Fruit fly (Drosophila melanogaster) whole organism, wandering third instar larva: ENCODE data around the gene Kul.

Source experiments
- Abd-B ChIP-seq: fragments of >200 bp; optimal IDR thresholded peaks from 2 replicates; lab custom pipeline; 2017; ENCODE audit warnings: missing biosample characterization, missing genetic modification characterization
- CG32264 ChIP-seq: fragments of 200-800 bp; sonication (Bioruptor generic); optimal IDR thresholded peaks from 2 replicates; lab custom pipeline; 2016; ENCODE audit warnings: missing biosample characterization, missing genetic modification characterization
- CG9705 ChIP-seq: fragments of 200-800 bp; sonication (Bioruptor generic); optimal IDR thresholded peaks from 2 replicates; lab custom pipeline; 2018; ENCODE audit warnings: missing biosample characterization, mild to moderate bottlenecking, missing genetic modification characterization
- CrebA ChIP-seq: fragments of 200-800 bp; sonication (Bioruptor generic); optimal IDR thresholded peaks from 2 replicates; lab custom pipeline; 2016; ENCODE audit warnings: missing biosample characterization, mild to moderate bottlenecking, missing genetic modification characterization, borderline replicate concordance
- Dfd ChIP-seq: fragments of >200 bp; optimal IDR thresholded peaks from 2 replicates; lab custom pipeline; 2017; ENCODE audit warnings: missing biosample characterization, missing genetic modification characterization
- Dif ChIP-seq: fragments of 200-275, 200-300 bp; sonication (Bioruptor generic); optimal IDR thresholded peaks from 2 replicates; lab custom pipeline; 2018; ENCODE audit warnings: missing biosample characterization, missing genetic modification characterization; ENCODE audit not compliant: partially characterized antibody
- GATAd ChIP-seq: sonication (Bioruptor generic); optimal IDR thresholded peaks from 2 replicates; lab custom pipeline; 2016; ENCODE audit warnings: missing biosample characterization, missing genetic modification characterization
- HLH106 ChIP-seq: fragments of 200-800 bp; optimal IDR thresholded peaks from 3 replicates; lab custom pipeline; 2019; ENCODE audit warnings: missing biosample characterization, mild to moderate bottlenecking, missing genetic modification characterization, moderate library complexity
- Hnf4 ChIP-seq: fragments of 200-800 bp; sonication (Bioruptor generic); optimal IDR thresholded peaks from 2 replicates; lab custom pipeline; 2016; ENCODE audit warnings: missing biosample characterization, mild to moderate bottlenecking, missing genetic modification characterization
- Hr78 ChIP-seq: fragments of >200 bp; optimal IDR thresholded peaks from 2 replicates; lab custom pipeline; 2017; ENCODE audit warnings: missing biosample characterization, missing genetic modification characterization
- Hr83 ChIP-seq: fragments of 200-300 bp; sonication (Bioruptor generic); optimal IDR thresholded peaks from 2 replicates; lab custom pipeline; 2016; ENCODE audit warnings: missing biosample characterization, mild to moderate bottlenecking, missing genetic modification characterization, moderate library complexity; ENCODE audit not compliant: poor library complexity, severe bottlenecking
- Jra ChIP-seq: sonication (Bioruptor generic); optimal IDR thresholded peaks from 2 replicates; lab custom pipeline; 2016; ENCODE audit warnings: missing biosample characterization, missing genetic modification characterization
- Mio ChIP-seq: sonication (Bioruptor generic); optimal IDR thresholded peaks from 2 replicates; lab custom pipeline; 2016; ENCODE audit warnings: missing biosample characterization, missing genetic modification characterization
- Myc ChIP-seq: fragments of >200 bp; optimal IDR thresholded peaks from 2 replicates; lab custom pipeline; 2017
- N ChIP-seq: fragments of >200 bp; optimal IDR thresholded peaks from 2 replicates; lab custom pipeline; 2018; ENCODE audit warnings: missing biosample characterization, missing external identifiers, missing genetic modification characterization
- OdsH ChIP-seq: fragments of 200-800 bp; sonication (Bioruptor generic); optimal IDR thresholded peaks from 2 replicates; lab custom pipeline; 2016; ENCODE audit warnings: missing biosample characterization, mild to moderate bottlenecking, missing genetic modification characterization
- Rel ChIP-seq, 2 experiments: fragments of 200-800 bp; sonication (Bioruptor generic) in 1 of 2; optimal IDR thresholded peaks; 2 replicates in 1 of 2; 3 replicates in 1 of 2; lab custom pipeline; 2016 to 2019; ENCODE audit warnings: mild to moderate bottlenecking in 2 of 2, missing biosample characterization in 2 of 2, missing genetic modification characterization in 2 of 2, moderate library complexity in 1 of 2
- Sp1 ChIP-seq: fragments of 200-800 bp; sonication (Bioruptor generic); optimal IDR thresholded peaks from 3 replicates; lab custom pipeline; 2019; ENCODE audit warnings: missing biosample characterization, mild to moderate bottlenecking, missing genetic modification characterization, moderate library complexity
- Vsx2 ChIP-seq: fragments of 200-300, 225-300 bp; sonication (Bioruptor generic); optimal IDR thresholded peaks from 2 replicates; lab custom pipeline; 2018; ENCODE audit warnings: missing biosample characterization, missing genetic modification characterization; ENCODE audit not compliant: partially characterized antibody
- br ChIP-seq: fragments of 200-800 bp; sonication (Bioruptor generic); optimal IDR thresholded peaks from 2 replicates; lab custom pipeline; 2016; ENCODE audit warnings: missing biosample characterization, missing genetic modification characterization
- brk ChIP-seq: fragments of 200-800 bp; sonication (Bioruptor generic); optimal IDR thresholded peaks from 2 replicates; lab custom pipeline; 2016; ENCODE audit warnings: missing biosample characterization, mild to moderate bottlenecking, missing genetic modification characterization
- dl ChIP-seq, 2 experiments: fragments of 175-275, 200-275 bp in 1 of 2; fragments of 200-275 bp in 1 of 2; sonication (Bioruptor generic); optimal IDR thresholded peaks; lab custom pipeline; 2018; ENCODE audit warnings: mild to moderate bottlenecking in 2 of 2, missing biosample characterization in 2 of 2, missing genetic modification characterization in 2 of 2, moderate library complexity in 2 of 2; ENCODE audit not compliant: partially characterized antibody in 2 of 2, insufficient read depth in 1 of 2
- dmrt93B ChIP-seq: fragments of 200-800 bp; sonication (Bioruptor generic); optimal IDR thresholded peaks from 2 replicates; lab custom pipeline; 2018; ENCODE audit warnings: missing biosample characterization, mild to moderate bottlenecking, missing genetic modification characterization
- dsf ChIP-seq: sonication (Bioruptor generic); optimal IDR thresholded peaks from 2 replicates; lab custom pipeline; 2016; ENCODE audit warnings: missing biosample characterization, missing genetic modification characterization, borderline replicate concordance
- ey ChIP-seq: fragments of 200-800 bp; sonication (Bioruptor generic); optimal IDR thresholded peaks from 2 replicates; lab custom pipeline; 2016; ENCODE audit warnings: missing biosample characterization, missing genetic modification characterization
- foxo ChIP-seq, 2 experiments: fragments of 200-800 bp; sonication (Bioruptor generic); optimal IDR thresholded peaks; 2 replicates in 1 of 2; 3 replicates in 1 of 2; lab custom pipeline; 2016 to 2017; ENCODE audit warnings: missing biosample characterization in 2 of 2, missing genetic modification characterization in 2 of 2
- fru ChIP-seq: fragments of 200-800 bp; sonication (Bioruptor generic); optimal IDR thresholded peaks from 3 replicates; lab custom pipeline; 2016; ENCODE audit warnings: missing biosample characterization, mild to moderate bottlenecking, missing genetic modification characterization
- h ChIP-seq: fragments of 200-800 bp; sonication (Bioruptor generic); optimal IDR thresholded peaks from 3 replicates; lab custom pipeline; 2016; ENCODE audit warnings: missing biosample characterization, mild to moderate bottlenecking, missing genetic modification characterization
- jim ChIP-seq: fragments of 175-275, 200-325 bp; sonication (Bioruptor generic); optimal IDR thresholded peaks from 2 replicates; lab custom pipeline; 2016; ENCODE audit warnings: missing biosample characterization, mild to moderate bottlenecking, missing genetic modification characterization
- lola ChIP-seq: fragments of >200 bp; optimal IDR thresholded peaks from 2 replicates; lab custom pipeline; 2017; ENCODE audit warnings: missing biosample characterization, missing genetic modification characterization
- pan ChIP-seq: fragments of >200 bp; optimal IDR thresholded peaks from 2 replicates; lab custom pipeline; 2017
- psq ChIP-seq: fragments of 200-800 bp; sonication (Bioruptor generic); optimal IDR thresholded peaks from 3 replicates; lab custom pipeline; 2017; ENCODE audit warnings: missing biosample characterization, mild to moderate bottlenecking, missing genetic modification characterization, moderate library complexity
- rgr ChIP-seq: fragments of 200-800 bp; sonication (Bioruptor generic); optimal IDR thresholded peaks from 3 replicates; lab custom pipeline; 2016; ENCODE audit warnings: missing biosample characterization, mild to moderate bottlenecking, missing genetic modification characterization
- sage ChIP-seq: fragments of 200-800 bp; sonication (Bioruptor generic); optimal IDR thresholded peaks from 2 replicates; lab custom pipeline; 2016; ENCODE audit warnings: missing biosample characterization, mild to moderate bottlenecking, missing genetic modification characterization
- sv ChIP-seq: fragments of 200-800 bp; sonication (Bioruptor generic); optimal IDR thresholded peaks from 3 replicates; lab custom pipeline; 2016; ENCODE audit warnings: missing biosample characterization, missing genetic modification characterization
- tai ChIP-seq: sonication (Bioruptor generic); optimal IDR thresholded peaks from 2 replicates; lab custom pipeline; 2016; ENCODE audit warnings: missing biosample characterization, missing genetic modification characterization
- usp ChIP-seq: fragments of >200 bp; optimal IDR thresholded peaks from 2 replicates; lab custom pipeline; 2017; ENCODE audit warnings: missing biosample characterization, missing genetic modification characterization
- woc ChIP-seq: sonication (Bioruptor generic); optimal IDR thresholded peaks from 2 replicates; lab custom pipeline; 2016; ENCODE audit warnings: missing biosample characterization, mild to moderate bottlenecking, missing genetic modification characterization

The Kul gene

DNA sequence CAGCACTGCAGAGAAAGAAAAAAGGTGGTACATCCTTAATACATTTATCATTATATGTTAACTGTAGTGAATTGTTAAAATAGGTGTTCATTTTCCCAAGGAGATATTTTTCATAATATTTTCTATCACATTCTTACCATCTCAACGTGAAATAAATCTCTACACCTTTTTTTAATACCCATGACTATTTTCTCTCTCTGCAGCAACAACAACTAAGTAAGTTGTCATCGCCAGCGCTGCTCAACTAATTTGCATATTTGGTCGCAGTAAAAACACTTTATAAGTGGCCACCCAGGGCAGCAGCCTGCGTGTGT, 35.1 kb upstream of the Kul start:
- peak; percentile 22 for TF ChIP-seq fru (GFP tag; lab: Kevin White, UChicago)
- no peak for TF ChIP-seq tai (GFP tag; lab: Kevin White, UChicago)
- TF ChIP-seq Vsx2 (GFP tag; lab: Kevin White, UChicago): no peak
- no peak for TF ChIP-seq dsf (GFP tag; lab: Kevin White, UChicago)
- TF ChIP-seq ey (GFP tag; lab: Kevin White, UChicago): peak; percentile 18
- TF ChIP-seq CG32264 (GFP tag; lab: Kevin White, UChicago): no peak
- no peak for TF ChIP-seq CG9705 (GFP tag; lab: Kevin White, UChicago)
- TF ChIP-seq Myc (lab: Kevin White, UChicago): no peak
- TF ChIP-seq rgr (GFP tag; lab: Kevin White, UChicago): peak; percentile 23
- TF ChIP-seq jim: no peak
- TF ChIP-seq dl (GFP tag; optimal IDR thresholded peaks at IDR 0.05; lab: Kevin White, UChicago; ENCODE audit: insufficient read depth in 1 of 2, partially characterized antibody in 2 of 2): no peak
- TF ChIP-seq Sp1: no peak
- no peak for TF ChIP-seq pan (lab: Kevin White, UChicago)
- no peak for TF ChIP-seq Hr83
- TF ChIP-seq N (GFP tag; lab: Kevin White, UChicago): no peak
- no peak for TF ChIP-seq Abd-B
- TF ChIP-seq Hr78: no peak
- no peak for TF ChIP-seq usp (GFP tag; lab: Kevin White, UChicago)
- TF ChIP-seq Dif (GFP tag; lab: Kevin White, UChicago): no peak
- peak; percentile 30 for TF ChIP-seq HLH106
- no peak for TF ChIP-seq OdsH (GFP tag; lab: Kevin White, UChicago)
- no peak for TF ChIP-seq brk (GFP tag; lab: Kevin White, UChicago)
- no peak for TF ChIP-seq CrebA (GFP tag; lab: Kevin White, UChicago)
- TF ChIP-seq dmrt93B (GFP tag; lab: Kevin White, UChicago): no peak
- TF ChIP-seq sage (GFP tag; lab: Kevin White, UChicago): no peak
- TF ChIP-seq br (GFP tag; lab: Kevin White, UChicago): no peak
- peak; percentile 11 for TF ChIP-seq h (GFP tag; lab: Kevin White, UChicago)
- no peak for TF ChIP-seq Mio
- TF ChIP-seq Rel (GFP tag; optimal IDR thresholded peaks at IDR 0.05; lab: Kevin White, UChicago): no peak
- no peak for TF ChIP-seq Rel (tag; optimal IDR thresholded peaks at IDR 0.05; lab: Kevin White, UChicago)
- TF ChIP-seq Jra (GFP tag; lab: Kevin White, UChicago): no peak
- TF ChIP-seq GATAd (GFP tag; lab: Kevin White, UChicago): no peak
- no peak for TF ChIP-seq Hnf4 (GFP tag; lab: Kevin White, UChicago)
- no peak for TF ChIP-seq Dfd
- no peak for TF ChIP-seq lola (GFP tag; lab: Kevin White, UChicago)
- TF ChIP-seq psq (GFP tag; lab: Kevin White, UChicago): no peak
- no peak for TF ChIP-seq woc (GFP tag; lab: Kevin White, UChicago)
- TF ChIP-seq sv (GFP tag; lab: Kevin White, UChicago): peak; percentile 30
- TF ChIP-seq foxo (GFP tag; optimal IDR thresholded peaks at IDR 0.05; lab: Kevin White, UChicago): peak in 1 of 2 experiments; percentile 26

DNA sequence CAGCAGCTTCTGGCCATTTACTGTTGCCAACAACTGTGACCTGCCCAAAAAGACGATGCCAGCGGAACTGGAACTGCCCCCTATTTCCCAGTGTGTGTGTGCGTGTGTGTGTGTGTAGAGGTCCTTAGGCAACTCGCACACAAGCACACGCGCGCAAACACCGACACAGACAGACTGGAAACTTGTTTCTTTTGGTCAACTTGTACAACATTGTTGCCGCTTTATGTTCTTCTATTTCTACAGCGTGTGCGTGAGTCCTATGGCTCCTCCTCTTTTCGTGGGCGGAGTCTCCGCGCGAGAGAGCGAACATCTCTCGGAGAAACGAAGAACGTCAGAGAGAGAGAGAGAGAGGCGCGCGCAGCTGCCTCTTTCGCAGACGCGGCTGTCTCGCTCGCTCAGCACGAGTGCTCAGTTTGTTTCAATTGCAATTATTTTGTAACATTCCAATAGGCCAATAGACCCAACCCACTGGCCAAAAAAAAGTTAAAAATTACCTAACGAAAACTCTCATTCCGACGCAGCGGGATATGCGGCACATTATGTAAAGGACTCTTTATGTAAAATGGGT, 34.6 kb upstream of the Kul start:
- TF ChIP-seq Hnf4 (GFP tag; lab: Kevin White, UChicago): no peak
- no peak for TF ChIP-seq sv (GFP tag; lab: Kevin White, UChicago)
- TF ChIP-seq Dif (GFP tag; lab: Kevin White, UChicago): peak; percentile 89
- no peak for TF ChIP-seq tai (GFP tag; lab: Kevin White, UChicago)
- no peak for TF ChIP-seq N (GFP tag; lab: Kevin White, UChicago)
- TF ChIP-seq GATAd (GFP tag; lab: Kevin White, UChicago): no peak
- TF ChIP-seq foxo (GFP tag; optimal IDR thresholded peaks at IDR 0.05; lab: Kevin White, UChicago): no peak
- TF ChIP-seq rgr (GFP tag; lab: Kevin White, UChicago): no peak
- no peak for TF ChIP-seq sage (GFP tag; lab: Kevin White, UChicago)
- peak; percentile 80 to 89 for TF ChIP-seq dl (GFP tag; optimal IDR thresholded peaks at IDR 0.05; lab: Kevin White, UChicago; ENCODE audit: insufficient read depth in 1 of 2, partially characterized antibody in 2 of 2)
- TF ChIP-seq Myc (lab: Kevin White, UChicago): no peak
- TF ChIP-seq ey (GFP tag; lab: Kevin White, UChicago): no peak
- peak; percentile 57 for TF ChIP-seq Vsx2 (GFP tag; lab: Kevin White, UChicago)
- no peak for TF ChIP-seq Rel (GFP tag; optimal IDR thresholded peaks at IDR 0.05; lab: Kevin White, UChicago)
- no peak for TF ChIP-seq Rel (tag; optimal IDR thresholded peaks at IDR 0.05; lab: Kevin White, UChicago)
- TF ChIP-seq, all 38 proteins: peak for 3
